Fruit fly (Drosophila melanogaster) whole organism, prepupa: ENCODE data around the gene Hs2st.

Source experiments
- Blimp-1 ChIP-seq: fragments of 200-800 bp; sonication (Bioruptor generic); optimal IDR thresholded peaks from 3 replicates; lab custom pipeline; 2017; ENCODE audit warnings: missing biosample characterization, missing genetic modification characterization, mild to moderate bottlenecking, moderate library complexity, missing genetic modification reagents
- CG10631 ChIP-seq: fragments of 200-800 bp; sonication (Bioruptor generic); optimal IDR thresholded peaks from 2 replicates; lab custom pipeline; 2016; ENCODE audit warnings: missing biosample characterization, missing genetic modification characterization
- CG10669 ChIP-seq: fragments of 200-800 bp; sonication (Bioruptor generic); optimal IDR thresholded peaks from 3 replicates; lab custom pipeline; 2018; ENCODE audit warnings: missing biosample characterization, mild to moderate bottlenecking, missing genetic modification characterization, moderate library complexity
- CG11762 ChIP-seq: fragments of 200-800 bp; sonication (Bioruptor generic); optimal IDR thresholded peaks from 3 replicates; lab custom pipeline; 2016; ENCODE audit warnings: missing biosample characterization, missing genetic modification characterization; ENCODE audit not compliant: insufficient read depth
- CG11902 ChIP-seq: fragments of 200-800 bp; sonication (Bioruptor generic); optimal IDR thresholded peaks from 3 replicates; lab custom pipeline; 2016; ENCODE audit warnings: missing biosample characterization, missing genetic modification characterization
- CG15336 ChIP-seq: fragments of 200-800 bp; sonication (Bioruptor generic); IDR thresholded peaks from 2 replicates; pipeline ENCODE4 v1.3.6; 2022; ENCODE audit warnings: missing biosample characterization, missing genetic modification characterization
- CG16779 ChIP-seq: fragments of 200-800 bp; sonication (Bioruptor generic); optimal IDR thresholded peaks from 3 replicates; lab custom pipeline; 2017; ENCODE audit warnings: missing biosample characterization, mild to moderate bottlenecking, missing genetic modification characterization
- CG3032 ChIP-seq: fragments of 200-800 bp; optimal IDR thresholded peaks from 2 replicates; lab custom pipeline; 2019; ENCODE audit warnings: missing biosample characterization, mild to moderate bottlenecking, missing genetic modification characterization, moderate library complexity
- CG31627 ChIP-seq: fragments of 200-800 bp; sonication (Bioruptor generic); optimal IDR thresholded peaks from 3 replicates; lab custom pipeline; 2016; ENCODE audit warnings: missing biosample characterization, missing genetic modification characterization
- CG32006 ChIP-seq: fragments of 200-800 bp; sonication (Bioruptor generic); optimal IDR thresholded peaks from 3 replicates; lab custom pipeline; 2017; ENCODE audit warnings: missing biosample characterization, mild to moderate bottlenecking, missing genetic modification characterization
- CG34406 ChIP-seq: fragments of 200-800 bp; sonication (Bioruptor generic); optimal IDR thresholded peaks from 3 replicates; lab custom pipeline; 2016; ENCODE audit warnings: missing biosample characterization, missing genetic modification characterization
- CG3919 ChIP-seq: fragments of 200-800 bp; sonication (Bioruptor generic); optimal IDR thresholded peaks from 3 replicates; lab custom pipeline; 2016; ENCODE audit warnings: missing biosample characterization, missing genetic modification characterization
- CG4318 ChIP-seq: fragments of 200-800 bp; sonication (Bioruptor generic); optimal IDR thresholded peaks from 3 replicates; lab custom pipeline; 2017; ENCODE audit warnings: missing biosample characterization, mild to moderate bottlenecking, missing genetic modification characterization
- CG6163 ChIP-seq: fragments of 200-800 bp; sonication (Bioruptor generic); IDR thresholded peaks from 3 replicates; pipeline ENCODE4 v1.3.6; 2022; ENCODE audit warnings: missing biosample characterization, missing genetic modification characterization
- CG6276 ChIP-seq: fragments of 200-800 bp; sonication (Bioruptor generic); optimal IDR thresholded peaks from 2 replicates; lab custom pipeline; 2017; ENCODE audit warnings: missing biosample characterization, mild to moderate bottlenecking, missing genetic modification characterization
- CG6792 ChIP-seq: fragments of 200-800 bp; sonication (Bioruptor generic); optimal IDR thresholded peaks from 3 replicates; lab custom pipeline; 2016; ENCODE audit warnings: missing biosample characterization, missing genetic modification characterization
- CG6854 ChIP-seq: fragments of 200-800 bp; sonication (Bioruptor generic); optimal IDR thresholded peaks from 2 replicates; lab custom pipeline; 2017; ENCODE audit warnings: missing biosample characterization, mild to moderate bottlenecking, missing genetic modification characterization
- CG7368 ChIP-seq: fragments of 200-800 bp; sonication (Bioruptor generic); optimal IDR thresholded peaks from 3 replicates; lab custom pipeline; 2016; ENCODE audit warnings: missing biosample characterization, missing genetic modification characterization
- CG8119 ChIP-seq: fragments of 200-800 bp; sonication (Bioruptor generic); IDR thresholded peaks from 3 replicates; pipeline ENCODE4 v1.3.6; 2022; ENCODE audit warnings: missing biosample characterization, missing genetic modification characterization
- CG8319 ChIP-seq: fragments of 200-800 bp; sonication (Bioruptor generic); optimal IDR thresholded peaks from 3 replicates; lab custom pipeline; 2016; ENCODE audit warnings: missing biosample characterization, missing genetic modification characterization
- CG8632 ChIP-seq: fragments of 200-800 bp; sonication (Bioruptor generic); optimal IDR thresholded peaks from 3 replicates; lab custom pipeline; 2016; ENCODE audit warnings: missing biosample characterization, missing genetic modification characterization
- CG9139 ChIP-seq: fragments of 200-800 bp; sonication (Bioruptor generic); optimal IDR thresholded peaks from 3 replicates; lab custom pipeline; 2017; ENCODE audit warnings: missing biosample characterization, mild to moderate bottlenecking, missing genetic modification characterization
- Eip75B ChIP-seq: fragments of 200-800 bp; sonication (Bioruptor generic); optimal IDR thresholded peaks from 3 replicates; lab custom pipeline; 2016; ENCODE audit warnings: missing biosample characterization, missing genetic modification characterization
- Eip78C ChIP-seq: fragments of 200-800 bp; sonication (Bioruptor generic); peaks from one replicate; lab custom pipeline; 2016; ENCODE audit warnings: missing biosample characterization, missing genetic modification characterization
- Ets21C ChIP-seq: fragments of 200-800 bp; sonication (Bioruptor generic); optimal IDR thresholded peaks from 3 replicates; lab custom pipeline; 2016; ENCODE audit warnings: missing biosample characterization, missing genetic modification characterization
- Ets96B ChIP-seq: fragments of 200-800 bp; optimal IDR thresholded peaks from 2 replicates; lab custom pipeline; 2019; ENCODE audit warnings: missing biosample characterization, mild to moderate bottlenecking, missing genetic modification characterization, moderate library complexity
- Hr38 ChIP-seq: sonication (Bioruptor generic); optimal IDR thresholded peaks from 2 replicates; lab custom pipeline; 2016; ENCODE audit warnings: missing biosample characterization, missing genetic modification characterization
- Hr39 ChIP-seq: fragments of 200-800 bp; sonication (Bioruptor generic); optimal IDR thresholded peaks from 2 replicates; lab custom pipeline; 2016; ENCODE audit warnings: missing biosample characterization, missing genetic modification characterization
- Hr4 ChIP-seq: fragments of 200-800 bp; sonication (Bioruptor generic); optimal IDR thresholded peaks from 3 replicates; lab custom pipeline; 2016; ENCODE audit warnings: missing biosample characterization, missing genetic modification characterization
- Lpt ChIP-seq: fragments of 200-800 bp; sonication (Bioruptor generic); optimal IDR thresholded peaks from 3 replicates; lab custom pipeline; 2016; ENCODE audit warnings: missing biosample characterization, missing genetic modification characterization
- Met ChIP-seq: fragments of 200-800 bp; sonication (Bioruptor generic); optimal IDR thresholded peaks from 3 replicates; lab custom pipeline; 2016; ENCODE audit warnings: missing biosample characterization, missing genetic modification characterization
- OdsH ChIP-seq: fragments of 200-800 bp; sonication (Bioruptor generic); optimal IDR thresholded peaks from 3 replicates; lab custom pipeline; 2016; ENCODE audit warnings: missing biosample characterization, missing genetic modification characterization
- Sox14 ChIP-seq: fragments of 200-800 bp; sonication (Bioruptor generic); optimal IDR thresholded peaks from 3 replicates; lab custom pipeline; 2016; ENCODE audit warnings: missing biosample characterization, missing genetic modification characterization
- achi ChIP-seq: fragments of 200-800 bp; sonication (Bioruptor generic); optimal IDR thresholded peaks from 3 replicates; lab custom pipeline; 2016; ENCODE audit warnings: missing biosample characterization, missing genetic modification characterization
- acj6 ChIP-seq: fragments of 200-800 bp; sonication (Bioruptor generic); optimal IDR thresholded peaks from 3 replicates; lab custom pipeline; 2016; ENCODE audit warnings: missing biosample characterization, missing genetic modification characterization
- dac ChIP-seq: fragments of 200-800 bp; sonication (Bioruptor generic); optimal IDR thresholded peaks from 2 replicates; lab custom pipeline; 2017; ENCODE audit warnings: missing biosample characterization, mild to moderate bottlenecking, missing genetic modification characterization
- dsx ChIP-seq: fragments of 200-800 bp; optimal IDR thresholded peaks from 3 replicates; lab custom pipeline; 2019; ENCODE audit warnings: missing biosample characterization, mild to moderate bottlenecking, missing genetic modification characterization, moderate library complexity; ENCODE audit not compliant: poor library complexity, severe bottlenecking
- eg ChIP-seq: fragments of 200-800 bp; sonication (Bioruptor generic); IDR thresholded peaks from 3 replicates; pipeline ENCODE4 v1.3.6; 2022; ENCODE audit warnings: missing biosample characterization, missing genetic modification characterization
- esn ChIP-seq: fragments of 200-800 bp; sonication (Bioruptor generic); optimal IDR thresholded peaks from 2 replicates; lab custom pipeline; 2016; ENCODE audit warnings: missing biosample characterization, mild to moderate bottlenecking, missing genetic modification characterization, moderate library complexity
- fd59A ChIP-seq: fragments of 200-800 bp; sonication (Bioruptor generic); optimal IDR thresholded peaks from 2 replicates; lab custom pipeline; 2017; ENCODE audit warnings: missing biosample characterization, mild to moderate bottlenecking, missing genetic modification characterization, missing genetic modification reagents
- fd85E ChIP-seq: fragments of 200-800 bp; sonication (Bioruptor generic); optimal IDR thresholded peaks from 3 replicates; lab custom pipeline; 2016; ENCODE audit warnings: missing biosample characterization, missing genetic modification characterization
- fkh ChIP-seq: fragments of 200-800 bp; sonication (Bioruptor generic); optimal IDR thresholded peaks from 3 replicates; lab custom pipeline; 2017; ENCODE audit warnings: missing biosample characterization, mild to moderate bottlenecking, missing genetic modification characterization, moderate library complexity
- lz ChIP-seq: fragments of 200-800 bp; sonication (Bioruptor generic); optimal IDR thresholded peaks from 3 replicates; lab custom pipeline; 2016; ENCODE audit warnings: missing biosample characterization, missing genetic modification characterization
- net ChIP-seq: fragments of 200-800 bp; sonication (Bioruptor generic); optimal IDR thresholded peaks from 3 replicates; lab custom pipeline; 2016; ENCODE audit warnings: missing biosample characterization, missing genetic modification characterization
- pdm3 ChIP-seq: fragments of 200-800 bp; sonication (Bioruptor generic); optimal IDR thresholded peaks from 3 replicates; lab custom pipeline; 2016; ENCODE audit warnings: missing biosample characterization, missing genetic modification characterization
- salr ChIP-seq, 2 experiments: fragments of 200-800 bp; sonication (Bioruptor generic); optimal IDR thresholded peaks; 3 replicates each; lab custom pipeline; 2016 to 2018; ENCODE audit warnings: missing biosample characterization in 2 of 2, missing genetic modification characterization in 2 of 2, mild to moderate bottlenecking in 1 of 2
- spab ChIP-seq: fragments of 200-800 bp; sonication (Bioruptor generic); optimal IDR thresholded peaks from 2 replicates; lab custom pipeline; 2017; ENCODE audit warnings: missing biosample characterization, mild to moderate bottlenecking, missing genetic modification characterization, missing genetic modification reagents
- topi ChIP-seq: fragments of 200-800 bp; sonication (Bioruptor generic); optimal IDR thresholded peaks from 3 replicates; lab custom pipeline; 2016; ENCODE audit warnings: missing biosample characterization, missing genetic modification characterization
- vri ChIP-seq: fragments of 200-800 bp; sonication (Bioruptor generic); optimal IDR thresholded peaks from 3 replicates; lab custom pipeline; 2016; ENCODE audit warnings: missing biosample characterization, mild to moderate bottlenecking, missing genetic modification characterization

The Hs2st gene

DNA sequence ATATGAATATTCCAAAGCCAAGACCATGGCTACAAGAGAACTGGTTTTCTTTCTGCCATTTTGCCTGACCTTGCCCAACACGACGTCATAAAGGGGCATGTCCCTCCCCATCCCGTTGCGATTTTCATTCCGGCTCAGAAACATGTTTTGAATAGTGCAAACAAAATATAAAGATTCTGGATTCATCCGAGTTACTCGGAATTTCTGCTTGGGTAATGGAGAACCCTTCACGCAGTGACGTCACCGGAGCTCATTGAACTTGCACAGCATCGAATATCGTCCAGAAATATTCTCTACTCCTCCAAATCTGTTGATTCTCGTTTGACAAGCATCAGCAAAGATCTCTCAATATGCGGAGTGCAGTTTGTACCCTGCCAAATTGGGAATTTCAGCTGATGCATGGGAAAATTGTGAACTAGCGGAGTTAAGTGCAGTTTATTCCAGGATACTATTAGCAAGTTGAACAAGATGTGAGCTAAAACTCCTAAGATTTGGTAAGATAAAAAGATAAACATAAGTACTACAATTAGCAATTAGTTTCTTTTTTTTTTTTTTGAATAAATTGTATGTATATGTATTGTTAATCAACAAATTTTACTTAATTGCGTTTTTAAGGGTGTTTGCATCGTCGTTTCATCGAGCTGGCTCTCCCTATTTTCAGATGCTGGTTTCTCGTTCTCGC is 9.7 kb upstream of the Hs2st start, which contains the start of gene CG10026 (continued):
- TF ChIP-seq Eip75B (GFP tag; lab: Kevin White, UChicago) (peak; percentile 23), acj6 (GFP tag; lab: Kevin White, UChicago) (peak; percentile 64), CG32006 (GFP tag; lab: Kevin White, UChicago) (peak; percentile 48), net (GFP tag; lab: Kevin White, UChicago) (peak; percentile 35), Hr39 (GFP tag; lab: Kevin White, UChicago) (peak; percentile 27), CG10669 (peak; percentile 63), CG10631 (GFP tag; lab: Kevin White, UChicago) (peak; percentile 44), Ets96B (tag; lab: Kevin White, UChicago) (peak; percentile 61), esn (GFP tag; lab: Kevin White, UChicago) (peak; percentile 61)

- TF ChIP-seq CG3032 (tag; lab: Kevin White, UChicago) (no peak), CG11762 (GFP tag; lab: Kevin White, UChicago) (no peak), fd85E (GFP tag; lab: Kevin White, UChicago) (no peak), esn (GFP tag; lab: Kevin White, UChicago) (peak; percentile 1), OdsH (GFP tag; lab: Kevin White, UChicago) (no peak), CG6276 (GFP tag; lab: Kevin White, UChicago) (no peak), CG6854 (GFP tag; lab: Kevin White, UChicago) (no peak), CG10669 (no peak), spab (GFP tag; lab: Kevin White, UChicago) (no peak), salr (GFP tag; optimal IDR thresholded peaks at IDR 0.05; lab: Kevin White, UChicago) (no peak), CG8119 (no peak), lz (GFP tag; lab: Kevin White, UChicago) (peak; percentile 33), CG3919 (GFP tag; lab: Kevin White, UChicago) (no peak), CG31627 (GFP tag; lab: Kevin White, UChicago) (peak; percentile 30), Sox14 (peak; percentile 29), Hr38 (GFP tag; lab: Kevin White, UChicago) (no peak), topi (GFP tag; lab: Kevin White, UChicago) (peak; percentile 10), CG11902 (GFP tag; lab: Kevin White, UChicago) (no peak), vri (no peak), fkh (GFP tag; lab: Kevin White, UChicago) (no peak), fd59A (GFP tag; lab: Kevin White, UChicago) (no peak), Hr39 (GFP tag; lab: Kevin White, UChicago) (peak; percentile 34), eg (no peak), CG34406 (no peak), CG10631 (GFP tag; lab: Kevin White, UChicago) (no peak), Ets21C (GFP tag; lab: Kevin White, UChicago) (no peak), CG8632 (GFP tag; lab: Kevin White, UChicago) (no peak), Hr4 (no peak), CG9139 (GFP tag; lab: Kevin White, UChicago) (no peak), CG8319 (GFP tag; lab: Kevin White, UChicago) (no peak), CG6163 (GFP tag; lab: Robert Waterston, UW) (no peak), CG6792 (GFP tag; lab: Kevin White, UChicago) (no peak), pdm3 (GFP tag; lab: Kevin White, UChicago) (no peak), CG16779 (tag; lab: Kevin White, UChicago) (no peak), CG4318 (GFP tag; lab: Kevin White, UChicago) (no peak), Eip78C (GFP tag; lab: Kevin White, UChicago) (no peak), CG32006 (GFP tag; lab: Kevin White, UChicago) (no peak), Blimp-1 (no peak), Eip75B (GFP tag; lab: Kevin White, UChicago) (no peak), Met (GFP tag; lab: Kevin White, UChicago) (no peak), achi (GFP tag; lab: Kevin White, UChicago) (no peak), dsx (no peak), CG15336 (no peak), Lpt (GFP tag; lab: Kevin White, UChicago) (no peak), CG7368 (GFP tag; lab: Kevin White, UChicago) (no peak), dac (GFP tag; lab: Kevin White, UChicago) (no peak)
These were observed 8.8 kb upstream of the Hs2st start, which contains the start of gene Top2 for dm6 chr2L:19453381-19453780. TSS of gene Top2 (minus strand) at chr2L:19453490.
